Worm (Caenorhabditis elegans) whole organism, midembryonic: ENCODE measurements around the gene B0513.90.

Experiments used
- klf-2 ChIP-seq: fragments of 200-800 bp; sonication (Bioruptor generic); conservative IDR thresholded peaks from 2 replicates; pipeline ENCODE4 v1.3.6; 2022; ENCODE audit warnings: missing genetic modification reagents, missing genetic modification characterization, missing compliant biosample characterization
- ztf-23 ChIP-seq: fragments of 200-800 bp; sonication (Bioruptor generic); IDR thresholded peaks from 2 replicates; pipeline ENCODE4 v1.3.6; 2022; ENCODE audit warnings: missing genetic modification reagents, missing genetic modification characterization, missing compliant biosample characterization

DNA sequence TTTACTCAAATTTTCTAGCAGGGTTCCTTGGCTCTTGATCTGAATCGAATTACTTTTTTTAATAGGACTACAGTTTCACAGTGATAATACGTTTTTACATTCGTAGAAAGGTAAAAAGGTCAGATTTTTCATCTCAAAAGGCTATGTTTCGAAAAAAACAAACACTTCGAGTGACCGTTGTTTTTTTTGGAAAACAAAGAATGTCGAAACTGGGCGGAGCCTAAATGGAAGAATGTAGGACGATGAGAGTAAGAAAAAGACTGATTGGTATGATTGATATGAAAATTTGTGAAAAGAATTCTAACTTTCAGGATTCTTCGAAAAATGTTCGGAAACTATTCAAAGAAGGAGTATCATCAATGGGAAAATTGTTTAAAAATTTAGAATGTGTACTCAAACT, 46.1 kb downstream of the B0513.90 start, which contains the start of gene Y37A1A.2:
- TF ChIP-seq klf-2 (GFP tag; lab: Robert Waterston, UW) (no peak), ztf-23 (GFP tag; lab: Robert Waterston, UW) (no peak)
